Fruit fly (Drosophila melanogaster): Measurements from ENCODE around the gene CG17078.

DNA sequence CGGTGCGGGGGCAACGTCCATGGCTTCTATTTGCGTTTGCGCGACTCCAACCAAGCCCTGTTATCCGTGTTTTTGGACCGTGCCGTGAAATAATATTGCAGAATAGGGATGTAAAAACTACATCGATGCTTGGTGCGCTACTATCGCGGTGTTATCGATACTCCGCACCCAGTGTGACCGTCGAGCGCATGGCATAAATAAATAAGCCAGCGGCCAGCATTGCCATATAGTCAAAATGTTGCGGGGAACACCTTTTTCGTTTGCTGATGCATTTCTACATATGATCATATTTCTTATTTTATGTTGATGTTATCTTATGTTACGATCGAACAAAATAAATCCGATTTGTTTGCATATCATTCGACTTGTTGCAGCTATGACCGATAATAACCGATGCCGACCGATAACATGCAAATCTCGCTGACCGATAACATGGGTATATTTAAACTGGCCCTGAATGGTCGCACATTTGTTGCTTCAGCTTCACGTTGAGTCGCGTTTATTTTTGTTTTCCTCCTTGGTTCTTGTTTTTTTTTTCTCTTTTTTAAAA is 837 bp downstream of the CG17078 start, which contains the start of gene smo:
- TF ChIP-seq sna (GFP tag; IDR thresholded peaks at IDR 0.05; ENCODE audit: partially characterized antibody) (peak; percentile 76; the same call in 1 of the 2 replicates), dpn (GFP tag; optimal IDR thresholded peaks at IDR 0.05) (peak; percentile 48 to 52)
